Fruit fly (Drosophila melanogaster) whole organism, embryonic: Measurements from ENCODE around the gene CG3078.

Experiments
- Adf1 ChIP-seq: fragments of 200-800 bp; sonication (Bioruptor generic); IDR thresholded peaks from 2 replicates; pipeline ENCODE4 v1.3.6; 2022; ENCODE audit warnings: missing biosample characterization, missing genetic modification characterization
- CG10321 ChIP-seq: fragments of 200-800 bp; sonication (Bioruptor generic); IDR thresholded peaks from 2 replicates; pipeline ENCODE4 v1.3.6; 2022; ENCODE audit warnings: missing biosample characterization, missing genetic modification characterization
- CG11398 ChIP-seq: fragments of 200-800 bp; sonication (Bioruptor generic); optimal IDR thresholded peaks from 2 replicates; lab custom pipeline; 2016; ENCODE audit warnings: missing biosample characterization, missing genetic modification characterization
- CG11456 ChIP-seq: fragments of 200-800 bp; sonication (Bioruptor generic); IDR thresholded peaks from 3 replicates; pipeline ENCODE4 v1.3.6; 2022; ENCODE audit warnings: missing biosample characterization, missing genetic modification characterization
- CG11695 ChIP-seq: fragments of 200-800 bp; sonication (Bioruptor generic); IDR thresholded peaks from 3 replicates; pipeline ENCODE4 v1.3.6; 2022; ENCODE audit warnings: missing biosample characterization, missing genetic modification characterization
- CG12155 ChIP-seq: fragments of 200-800 bp; sonication (Bioruptor generic); optimal IDR thresholded peaks from 3 replicates; lab custom pipeline; 2016; ENCODE audit warnings: missing biosample characterization, missing genetic modification characterization
- CG12659 ChIP-seq: fragments of 200-800 bp; sonication (Bioruptor generic); optimal IDR thresholded peaks from 3 replicates; lab custom pipeline; 2017; ENCODE audit warnings: mild to moderate bottlenecking, missing biosample characterization, missing genetic modification reagents, missing genetic modification characterization
- CG12942 ChIP-seq: fragments of 200-800 bp; sonication (Bioruptor generic); optimal IDR thresholded peaks from 3 replicates; lab custom pipeline; 2016; ENCODE audit warnings: missing biosample characterization, missing genetic modification characterization
- CG14667 ChIP-seq: fragments of 200-800 bp; sonication (Bioruptor generic); IDR thresholded peaks from 2 replicates; pipeline ENCODE4 v1.3.6; 2022; ENCODE audit warnings: missing biosample characterization, missing genetic modification characterization
- CG15479 ChIP-seq: fragments of 200-800 bp; sonication (Bioruptor generic); optimal IDR thresholded peaks from 3 replicates; lab custom pipeline; 2019; ENCODE audit warnings: missing biosample characterization, mild to moderate bottlenecking, missing genetic modification characterization, moderate library complexity
- CG1647 ChIP-seq: fragments of 200-800 bp; sonication (Bioruptor generic); optimal IDR thresholded peaks from 3 replicates; lab custom pipeline; 2016; ENCODE audit warnings: missing biosample characterization, missing genetic modification characterization
- CG16813 ChIP-seq: fragments of 200-800 bp; sonication (Bioruptor generic); IDR thresholded peaks from 3 replicates; pipeline ENCODE4 v1.3.6; 2022; ENCODE audit warnings: missing biosample characterization, missing genetic modification characterization; ENCODE audit not compliant: partially characterized antibody
- CG16863 ChIP-seq: fragments of 200-800 bp; sonication (Bioruptor generic); optimal IDR thresholded peaks from 3 replicates; lab custom pipeline; 2016; ENCODE audit warnings: missing biosample characterization, missing genetic modification characterization
- CG32767 ChIP-seq: fragments of 200-800 bp; sonication (Bioruptor generic); IDR thresholded peaks from 2 replicates; pipeline ENCODE4 v1.3.6; 2022; ENCODE audit warnings: missing biosample characterization, missing genetic modification characterization
- CG34422 ChIP-seq: fragments of 200-800 bp; sonication (Bioruptor generic); IDR thresholded peaks from 3 replicates; pipeline ENCODE4 v1.3.6; 2022; ENCODE audit warnings: missing biosample characterization, missing genetic modification characterization
- CG4820 ChIP-seq: fragments of 200-800 bp; sonication (Bioruptor generic); optimal IDR thresholded peaks from 3 replicates; lab custom pipeline; 2016; ENCODE audit warnings: missing biosample characterization, missing genetic modification characterization
- CG7745 ChIP-seq: fragments of 200-800 bp; sonication (Bioruptor generic); optimal IDR thresholded peaks from 2 replicates; lab custom pipeline; 2018; ENCODE audit warnings: missing biosample characterization, mild to moderate bottlenecking, missing genetic modification characterization, moderate library complexity
- CG7928 ChIP-seq: fragments of 200-800 bp; sonication (Bioruptor generic); optimal IDR thresholded peaks from 2 replicates; lab custom pipeline; 2017; ENCODE audit warnings: missing biosample characterization, mild to moderate bottlenecking, missing genetic modification characterization
- CG8478 ChIP-seq: fragments of >200 bp; optimal IDR thresholded peaks from 2 replicates; lab custom pipeline; 2018
- CG8765 ChIP-seq: fragments of 200-800 bp; sonication (Bioruptor generic); IDR thresholded peaks from 2 replicates; pipeline ENCODE4 v1.3.6; 2022; ENCODE audit warnings: missing biosample characterization, missing genetic modification characterization
- CG9727 ChIP-seq: fragments of 200-800 bp; sonication (Bioruptor generic); optimal IDR thresholded peaks from 3 replicates; lab custom pipeline; 2017; ENCODE audit warnings: missing biosample characterization, mild to moderate bottlenecking, missing genetic modification characterization
- D19B ChIP-seq: fragments of 200-800 bp; sonication (Bioruptor generic); optimal IDR thresholded peaks from 2 replicates; lab custom pipeline; 2017; ENCODE audit warnings: missing biosample characterization, mild to moderate bottlenecking, missing genetic modification characterization
- Dbx ChIP-seq: fragments of 200-800 bp; sonication (Bioruptor generic); IDR thresholded peaks from 3 replicates; pipeline ENCODE4 v1.3.6; 2022; ENCODE audit warnings: missing biosample characterization, missing genetic modification characterization
- Deaf1 ChIP-seq: fragments of 200-800 bp; optimal IDR thresholded peaks from 3 replicates; lab custom pipeline; 2019; ENCODE audit warnings: missing biosample characterization, mild to moderate bottlenecking, missing genetic modification characterization, moderate library complexity
- E2f1 ChIP-seq: fragments of 200-800 bp; sonication (Bioruptor generic); IDR thresholded peaks from 2 replicates; pipeline ENCODE4 v1.3.6; 2022; ENCODE audit warnings: missing biosample characterization, missing genetic modification characterization
- Ets97D ChIP-seq: fragments of 200-800 bp; sonication (Bioruptor generic); optimal IDR thresholded peaks from 3 replicates; lab custom pipeline; 2016; ENCODE audit warnings: missing biosample characterization, missing genetic modification characterization
- Hr3 ChIP-seq: fragments of 200-800 bp; sonication (Bioruptor generic); optimal IDR thresholded peaks from 3 replicates; lab custom pipeline; 2016; ENCODE audit warnings: missing biosample characterization, missing genetic modification characterization
- PHDP ChIP-seq: fragments of 200-800 bp; sonication (Bioruptor generic); optimal IDR thresholded peaks from 3 replicates; lab custom pipeline; 2018; ENCODE audit warnings: missing biosample characterization, mild to moderate bottlenecking, missing genetic modification characterization, moderate library complexity
- Sry-δ ChIP-seq: fragments of 200-800 bp; sonication (Bioruptor generic); optimal IDR thresholded peaks from 2 replicates; lab custom pipeline; 2016; ENCODE audit warnings: missing biosample characterization, missing genetic modification characterization
- Ssrp ChIP-seq: fragments of 200-800 bp; sonication (Bioruptor generic); optimal IDR thresholded peaks from 2 replicates; lab custom pipeline; 2018; ENCODE audit warnings: missing biosample characterization, mild to moderate bottlenecking, missing genetic modification characterization, moderate library complexity
- abd-A ChIP-seq: fragments of 200-800 bp; sonication (Bioruptor generic); optimal IDR thresholded peaks from 3 replicates; lab custom pipeline; 2019; ENCODE audit warnings: missing biosample characterization, mild to moderate bottlenecking, missing genetic modification characterization, moderate library complexity
- ara ChIP-seq: fragments of 200-800 bp; sonication (Bioruptor generic); IDR thresholded peaks from 2 replicates; pipeline ENCODE4 v1.3.6; 2022; ENCODE audit warnings: missing biosample characterization, missing genetic modification characterization
- bowl ChIP-seq: fragments of 200-800 bp; sonication (Bioruptor generic); IDR thresholded peaks from 2 replicates; pipeline ENCODE4 v1.3.6; 2022; ENCODE audit warnings: missing biosample characterization, missing genetic modification characterization
- cad ChIP-seq: fragments of >200 bp; optimal IDR thresholded peaks from 2 replicates; lab custom pipeline; 2017; ENCODE audit warnings: missing biosample characterization, missing genetic modification characterization
- chif ChIP-seq, 2 experiments: fragments of 200-800 bp; sonication (Bioruptor generic); optimal IDR thresholded peaks; 3 replicates each; lab custom pipeline; 2016; ENCODE audit warnings: missing biosample characterization in 2 of 2, missing genetic modification characterization in 2 of 2
- chinmo ChIP-seq: fragments of 200-800 bp; sonication (Bioruptor generic); IDR thresholded peaks from 4 replicates; pipeline ENCODE4 v1.3.6; 2022; ENCODE audit warnings: missing biosample characterization, missing genetic modification characterization; ENCODE audit not compliant: partially characterized antibody
- chn ChIP-seq: fragments of 200-800 bp; sonication (Bioruptor generic); optimal IDR thresholded peaks from 2 replicates; lab custom pipeline; 2016; ENCODE audit warnings: missing biosample characterization, missing genetic modification characterization
- ci ChIP-seq: fragments of 200-800 bp; sonication (Bioruptor generic); IDR thresholded peaks from 3 replicates; pipeline ENCODE4 v1.3.6; 2022; ENCODE audit warnings: missing biosample characterization, missing genetic modification characterization
- corto ChIP-seq: fragments of 200-800 bp; sonication (Bioruptor generic); optimal IDR thresholded peaks from 2 replicates; lab custom pipeline; 2016; ENCODE audit warnings: missing biosample characterization, mild to moderate bottlenecking, missing genetic modification characterization, moderate library complexity
- dmrt11E ChIP-seq: fragments of 200-800 bp; sonication (Bioruptor generic); optimal IDR thresholded peaks from 3 replicates; lab custom pipeline; 2018; ENCODE audit warnings: missing biosample characterization, mild to moderate bottlenecking, missing genetic modification characterization, moderate library complexity
- ewg ChIP-seq: fragments of 200-800 bp; sonication (Bioruptor generic); optimal IDR thresholded peaks from 3 replicates; lab custom pipeline; 2017; ENCODE audit warnings: mild to moderate bottlenecking, missing biosample characterization, missing genetic modification reagents, missing genetic modification characterization
- gt ChIP-seq: fragments of 200-800 bp; sonication (Bioruptor generic); IDR thresholded peaks from 2 replicates; pipeline ENCODE4 v1.3.6; 2022; ENCODE audit warnings: missing biosample characterization, missing genetic modification characterization
- hb ChIP-seq: fragments of 200-800 bp; sonication (Bioruptor generic); IDR thresholded peaks from 3 replicates; pipeline ENCODE4 v1.3.6; 2022; ENCODE audit warnings: missing biosample characterization, missing genetic modification characterization; ENCODE audit not compliant: partially characterized antibody
- ind ChIP-seq: fragments of 200-800 bp; sonication (Bioruptor generic); optimal IDR thresholded peaks from 3 replicates; lab custom pipeline; 2016; ENCODE audit warnings: missing biosample characterization, missing genetic modification characterization
- lab ChIP-seq: fragments of 200-800 bp; sonication (Bioruptor generic); optimal IDR thresholded peaks from 3 replicates; lab custom pipeline; 2017; ENCODE audit warnings: missing biosample characterization, missing genetic modification characterization, mild to moderate bottlenecking, moderate library complexity, missing genetic modification reagents
- mirr ChIP-seq: fragments of 200-800 bp; sonication (Bioruptor generic); optimal IDR thresholded peaks from 3 replicates; lab custom pipeline; 2018; ENCODE audit warnings: missing biosample characterization, mild to moderate bottlenecking, missing genetic modification characterization
- nom ChIP-seq: fragments of 200-800 bp; sonication (Bioruptor generic); optimal IDR thresholded peaks from 2 replicates; lab custom pipeline; 2017; ENCODE audit warnings: missing biosample characterization, missing genetic modification characterization, mild to moderate bottlenecking, moderate library complexity, missing genetic modification reagents
- onecut ChIP-seq: fragments of 200-800 bp; sonication (Bioruptor generic); IDR thresholded peaks from 2 replicates; pipeline ENCODE4 v1.3.6; 2022; ENCODE audit warnings: missing biosample characterization, missing genetic modification characterization
- pzg ChIP-seq: fragments of 200-800 bp; sonication (Bioruptor generic); optimal IDR thresholded peaks from 3 replicates; lab custom pipeline; 2018; ENCODE audit warnings: missing biosample characterization, mild to moderate bottlenecking, missing genetic modification characterization, moderate library complexity
- row ChIP-seq: fragments of 200-800 bp; sonication (Bioruptor generic); IDR thresholded peaks from 3 replicates; pipeline ENCODE4 v1.3.6; 2022; ENCODE audit warnings: missing biosample characterization, missing genetic modification characterization
- scrt ChIP-seq: fragments of 200-800 bp; sonication (Bioruptor generic); optimal IDR thresholded peaks from 2 replicates; lab custom pipeline; 2018; ENCODE audit warnings: missing biosample characterization, mild to moderate bottlenecking, missing genetic modification characterization, moderate library complexity
- sqz ChIP-seq: fragments of 200-800 bp; sonication (Bioruptor generic); optimal IDR thresholded peaks from 3 replicates; lab custom pipeline; 2018; ENCODE audit warnings: missing biosample characterization, mild to moderate bottlenecking, missing genetic modification characterization

CG3078 gene

DNA sequence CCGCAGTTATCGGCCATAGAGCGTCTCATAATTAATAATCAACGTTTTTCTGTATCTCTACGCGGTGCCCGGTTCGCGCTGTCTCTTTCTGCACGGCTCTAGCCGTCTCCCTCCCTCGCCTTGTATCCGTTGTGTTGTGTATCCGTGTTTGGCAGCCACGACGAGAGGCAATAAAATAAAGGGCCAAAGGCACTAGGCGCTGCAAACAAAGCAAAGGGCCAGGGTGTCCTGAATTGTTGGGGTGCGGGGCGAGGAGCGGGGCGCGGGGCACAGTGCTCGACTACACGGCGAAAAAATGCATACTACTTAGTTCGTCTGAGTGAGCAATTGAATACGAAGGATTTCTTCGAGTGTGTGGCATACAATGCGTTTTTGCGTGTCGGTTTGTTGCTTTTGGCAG lies 47.9 kb upstream of the CG3078 start (continued):
- TF ChIP-seq Ssrp (tag; lab: Kevin White, UChicago) (no peak), bowl (GFP tag; lab: Robert Waterston, UW) (no peak), sqz (GFP tag; lab: Kevin White, UChicago) (no peak), ind (GFP tag; lab: Kevin White, UChicago) (no peak), gt (GFP tag; lab: Robert Waterston, UW) (no peak), Adf1 (GFP tag; lab: Robert Waterston, UW) (peak; percentile 28; the same call in 1 of the 2 replicates), PHDP (tag; lab: Kevin White, UChicago) (no peak), D19B (GFP tag; lab: Kevin White, UChicago) (no peak), pzg (no peak), CG11456 (GFP tag; lab: Robert Waterston, UW) (no peak), chif (GFP tag; optimal IDR thresholded peaks at IDR 0.05; lab: Kevin White, UChicago) (no peak), onecut (GFP tag; lab: Robert Waterston, UW) (0 out of 2 replicates have a peak, but pooled peaks have one; percentile 9), ara (GFP tag; lab: Robert Waterston, UW) (no peak), CG10321 (GFP tag; lab: Robert Waterston, UW) (peak; percentile 80), CG34422 (GFP tag; lab: Robert Waterston, UW) (no peak), chn (no peak), CG7928 (no peak), CG12659 (GFP tag; lab: Kevin White, UChicago) (no peak), CG16863 (no peak), lab (no peak), mirr (GFP tag; lab: Kevin White, UChicago) (no peak), CG7745 (tag; lab: Kevin White, UChicago) (no peak), ci (GFP tag; lab: Robert Waterston, UW) (0 out of 3 replicates have a peak, but pooled peaks have one; percentile 26), CG8765 (no peak), CG11695 (GFP tag; lab: Robert Waterston, UW) (no peak), ewg (GFP tag; lab: Kevin White, UChicago) (no peak), CG1647 (GFP tag; lab: Kevin White, UChicago) (no peak), CG32767 (peak; percentile 69), Hr3 (no peak), CG8478 (no peak), Deaf1 (tag; lab: Kevin White, UChicago) (no peak), Sry-δ (no peak), Ets97D (GFP tag; lab: Kevin White, UChicago) (no peak), CG11398 (GFP tag; lab: Kevin White, UChicago) (no peak), CG9727 (GFP tag; lab: Kevin White, UChicago) (no peak), hb (GFP tag; lab: Robert Waterston, UW) (no peak), CG12942 (GFP tag; lab: Kevin White, UChicago) (no peak), CG14667 (no peak), row (GFP tag; lab: Robert Waterston, UW) (peak; percentile 43; the same call in 1 of the 3 replicates), cad (GFP tag; lab: Kevin White, UChicago) (peak; percentile 67), E2f1 (GFP tag; lab: Robert Waterston, UW) (no peak), corto (no peak), dmrt11E (tag; lab: Kevin White, UChicago) (no peak), scrt (GFP tag; lab: Kevin White, UChicago) (no peak), CG12155 (no peak), Dbx (GFP tag; lab: Robert Waterston, UW) (no peak), chinmo (0 out of 4 replicates have a peak, but pooled peaks have one; percentile 22), CG4820 (no peak), CG15479 (GFP tag; lab: Kevin White, UChicago) (peak; percentile 21), nom (GFP tag; lab: Kevin White, UChicago) (peak; percentile 3), abd-A (tag; lab: Kevin White, UChicago) (peak; percentile 61), CG16813 (GFP tag; lab: Robert Waterston, UW) (no peak)
